Worm (Caenorhabditis elegans): ENCODE measurements around the gene K07F5.16.

K07F5.16 gene

ce11 chrIV:9855712-9856111, 8.2 kb upstream of the K07F5.16 start, which contains the start of gene K07F5.12:
Gene K07F5.12 (plus strand): TSS chrIV:9856012.
- TF ChIP-seq egl-44 (GFP tag; IDR thresholded peaks at IDR 0.05) (no peak), nfya-2 (GFP tag; IDR thresholded peaks at IDR 0.05) (no peak), him-1 (tag; optimal IDR thresholded peaks at IDR 0.05) (no peak), F49E8.2 (tag; optimal IDR thresholded peaks at IDR 0.05; ENCODE audit: insufficient read depth) (no peak), ceh-79 (tag; optimal IDR thresholded peaks at IDR 0.05) (no peak), ztf-6 (GFP tag; IDR thresholded peaks at IDR 0.05) (no peak), hsf-1 (GFP tag; IDR thresholded peaks at IDR 0.05) (no peak), F22D6.2 (tag; optimal IDR thresholded peaks at IDR 0.05) (no peak), Y53G8AR.9 (GFP tag; conservative IDR thresholded peaks at IDR 0.05) (no peak), F52B5.7 (tag; optimal IDR thresholded peaks at IDR 0.05) (no peak), hlh-26 (GFP tag; conservative IDR thresholded peaks at IDR 0.05) (no peak), C06A6.2 (GFP tag; conservative IDR thresholded peaks at IDR 0.05) (no peak), snpc-4 (GFP tag; optimal IDR thresholded peaks at IDR 0.05) (no peak), snpc-4 (tag; optimal IDR thresholded peaks at IDR 0.05) (no peak), attf-5 (GFP tag; optimal IDR thresholded peaks at IDR 0.05) (no peak), atf-7 (tag; optimal IDR thresholded peaks at IDR 0.05) (no peak), mcd-1 (GFP tag; IDR thresholded peaks at IDR 0.05) (no peak)

DNA sequence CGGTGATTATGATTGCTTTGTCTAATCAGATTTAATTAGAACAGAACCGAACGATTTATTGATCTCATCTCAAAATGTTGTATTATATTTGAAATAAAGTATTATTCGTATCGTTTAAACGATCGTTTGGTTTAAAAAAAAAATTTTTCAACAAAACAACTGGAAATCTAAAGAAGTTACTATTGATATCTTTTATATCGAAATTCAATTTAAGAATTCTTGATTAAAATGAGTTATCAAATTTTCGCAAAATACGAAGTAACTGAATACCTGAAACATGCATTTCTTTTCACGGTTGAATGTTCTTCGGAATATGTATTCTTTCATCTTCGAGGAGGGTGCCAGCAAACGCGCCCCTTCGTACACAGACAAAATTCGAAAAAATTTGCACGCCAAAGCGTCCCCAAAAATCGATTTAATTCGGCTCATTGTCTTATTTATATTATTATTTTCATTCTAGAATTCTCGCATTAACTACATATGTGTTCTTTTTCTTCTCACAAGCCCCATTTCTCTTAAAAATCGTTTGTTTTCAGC, 5.9 kb upstream of the K07F5.16 start, which contains the start of gene npp-1:
npp-1 (plus strand) TSS at position 537 of the 537 bp plus-strand sequence.
- TF ChIP-seq ceh-100 (GFP tag; IDR thresholded peaks at IDR 0.05), result peak; percentile 83
- TF ChIP-seq lin-26 (GFP tag; IDR thresholded peaks at IDR 0.05), result no peak
- TF ChIP-seq snpc-3.4 (tag; optimal IDR thresholded peaks at IDR 0.05), result no peak
- TF ChIP-seq F23B12.7 (tag; optimal IDR thresholded peaks at IDR 0.05; ENCODE audit: insufficient read depth), result peak; percentile 18
- no peak for TF ChIP-seq ccch-3 (GFP tag; optimal IDR thresholded peaks at IDR 0.05)
- TF ChIP-seq sea-2 (GFP tag; IDR thresholded peaks at IDR 0.05), result no peak
- peak; percentile 20 for TF ChIP-seq nhr-80 (tag; optimal IDR thresholded peaks at IDR 0.05)
- peak; percentile 63 for TF ChIP-seq attf-5 (GFP tag; optimal IDR thresholded peaks at IDR 0.05)
- peak; percentile 22; the same call in 1 of the 2 replicates for TF ChIP-seq D2030.7 (GFP tag; IDR thresholded peaks at IDR 0.05)
- TF ChIP-seq somi-1 (GFP tag; optimal IDR thresholded peaks at IDR 0.05), result no peak
- no peak for TF ChIP-seq lin-54 (GFP tag; optimal IDR thresholded peaks at IDR 0.05)
- TF ChIP-seq ceh-27 (GFP tag; optimal IDR thresholded peaks at IDR 0.05), result peak; percentile 9
- TF ChIP-seq lag-1 (GFP tag; IDR thresholded peaks at IDR 0.05), result no peak
- TF ChIP-seq mcd-1 (GFP tag; IDR thresholded peaks at IDR 0.05), result peak; percentile 69
- no peak for TF ChIP-seq rcor-1 (GFP tag; IDR thresholded peaks at IDR 0.05)
- no peak for TF ChIP-seq let-607 (tag; optimal IDR thresholded peaks at IDR 0.05)
- TF ChIP-seq ceh-91 (GFP tag; IDR thresholded peaks at IDR 0.05), result no peak
- TF ChIP-seq pha-4 (tag; optimal IDR thresholded peaks at IDR 0.05), result no peak
- no peak for TF ChIP-seq snpc-4 (GFP tag; optimal IDR thresholded peaks at IDR 0.05)
- peak in 1 of 4 experiments; percentile 7 for TF ChIP-seq snpc-4 (tag; optimal IDR thresholded peaks at IDR 0.05)

DNA sequence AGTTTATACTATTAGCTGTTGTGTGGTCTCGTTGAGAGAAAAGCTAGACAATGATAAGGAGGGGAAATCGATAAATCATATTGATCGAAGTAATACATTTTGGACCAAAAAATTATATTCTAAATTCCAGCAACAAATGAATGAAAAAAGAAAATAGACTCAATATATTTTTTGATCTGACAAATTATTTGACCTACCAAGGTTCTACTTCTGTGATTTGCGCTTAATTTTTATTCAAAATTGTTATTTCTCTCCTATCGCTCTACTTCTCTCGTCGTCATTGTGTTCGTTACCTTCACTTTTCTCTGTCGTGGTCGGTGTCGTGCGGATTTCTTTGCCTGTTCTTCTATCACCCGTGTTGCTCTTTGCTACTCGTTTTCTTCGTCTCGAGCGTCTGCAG, 4.9 kb upstream of the K07F5.16 start:
- TF ChIP-seq madf-6 (GFP tag; IDR thresholded peaks at IDR 0.05), result peak; percentile 77
- no peak for TF ChIP-seq F22D6.2 (tag; optimal IDR thresholded peaks at IDR 0.05)
- peak; percentile 52 for TF ChIP-seq efl-1 (GFP tag; optimal IDR thresholded peaks at IDR 0.05)
- peak; percentile 15 for TF ChIP-seq xnd-1 (tag; optimal IDR thresholded peaks at IDR 0.05)
- no peak for TF ChIP-seq rpc-1 (optimal IDR thresholded peaks at IDR 0.05)
- TF ChIP-seq rpc-1 (tag; optimal IDR thresholded peaks at IDR 0.05), result no peak

All from whole organism, young adult.